Fruit fly (Drosophila melanogaster) whole organism, embryonic: ENCODE results near the gene BNIP3.

Experiments
- Asciz ChIP-seq: fragments of 200-800 bp; sonication (Bioruptor generic); optimal IDR thresholded peaks from 2 replicates; lab custom pipeline; 2017; ENCODE audit warnings: missing biosample characterization, mild to moderate bottlenecking, missing genetic modification characterization, missing genetic modification reagents
- Bgb ChIP-seq: fragments of 200-800 bp; sonication (Bioruptor generic); IDR thresholded peaks from 2 replicates; pipeline ENCODE4 v1.3.6; 2022; ENCODE audit warnings: missing biosample characterization, missing genetic modification characterization; ENCODE audit not compliant: partially characterized antibody
- BtbVII ChIP-seq: fragments of 200-800 bp; sonication (Bioruptor generic); optimal IDR thresholded peaks from 3 replicates; lab custom pipeline; 2017; ENCODE audit warnings: missing biosample characterization, mild to moderate bottlenecking, missing genetic modification characterization
- CG10209 ChIP-seq: fragments of 200-800 bp; sonication (Bioruptor generic); optimal IDR thresholded peaks from 3 replicates; lab custom pipeline; 2017; ENCODE audit warnings: missing biosample characterization, mild to moderate bottlenecking, missing genetic modification characterization, missing genetic modification reagents
- CG10979 ChIP-seq: fragments of 200-800 bp; sonication (Bioruptor generic); optimal IDR thresholded peaks from 2 replicates; lab custom pipeline; 2018; ENCODE audit warnings: missing biosample characterization, mild to moderate bottlenecking, missing genetic modification characterization, moderate library complexity
- CG11093 ChIP-seq: fragments of 200-800 bp; sonication (Bioruptor generic); IDR thresholded peaks from 3 replicates; pipeline ENCODE4 v1.3.6; 2022; ENCODE audit warnings: missing biosample characterization, missing genetic modification characterization
- CG11398 ChIP-seq: fragments of 200-800 bp; sonication (Bioruptor generic); optimal IDR thresholded peaks from 2 replicates; lab custom pipeline; 2016; ENCODE audit warnings: missing biosample characterization, missing genetic modification characterization
- CG2202 ChIP-seq: fragments of 200-800 bp; sonication (Bioruptor generic); optimal IDR thresholded peaks from 2 replicates; lab custom pipeline; 2018; ENCODE audit warnings: missing biosample characterization, mild to moderate bottlenecking, missing genetic modification characterization
- CG4854 ChIP-seq: fragments of 200-800 bp; sonication (Bioruptor generic); optimal IDR thresholded peaks from 2 replicates; lab custom pipeline; 2016; ENCODE audit warnings: missing biosample characterization, missing genetic modification characterization, inconsistent platforms
- CG6813 ChIP-seq: fragments of 200-800 bp; sonication (Bioruptor generic); optimal IDR thresholded peaks from 2 replicates; lab custom pipeline; 2017; ENCODE audit warnings: missing biosample characterization, missing genetic modification characterization, mild to moderate bottlenecking, moderate library complexity, missing genetic modification reagents
- CG7786 ChIP-seq: fragments of 200-800 bp; sonication (Bioruptor generic); optimal IDR thresholded peaks from 2 replicates; lab custom pipeline; 2016; ENCODE audit warnings: missing biosample characterization, missing genetic modification characterization
- CG7963 ChIP-seq: fragments of 200-800 bp; sonication (Bioruptor generic); IDR thresholded peaks from 3 replicates; pipeline ENCODE4 v1.3.6; 2022; ENCODE audit warnings: missing biosample characterization, missing genetic modification characterization; ENCODE audit not compliant: partially characterized antibody
- CG9609 ChIP-seq: fragments of 200-800 bp; sonication (Bioruptor generic); optimal IDR thresholded peaks from 3 replicates; lab custom pipeline; 2016; ENCODE audit warnings: missing biosample characterization, missing genetic modification characterization
- CTCF ChIP-seq: fragments of 200-800 bp; sonication (Bioruptor generic); optimal IDR thresholded peaks from 2 replicates; lab custom pipeline; 2017; ENCODE audit warnings: missing biosample characterization, mild to moderate bottlenecking, missing genetic modification characterization, moderate library complexity
- Dip3 ChIP-seq: fragments of 200-800 bp; sonication (Bioruptor generic); optimal IDR thresholded peaks from 3 replicates; lab custom pipeline; 2016; ENCODE audit warnings: missing biosample characterization, missing genetic modification characterization
- Doc3 ChIP-seq: fragments of 200-800 bp; sonication (Bioruptor generic); IDR thresholded peaks from 3 replicates; pipeline ENCODE4 v1.3.6; 2022; ENCODE audit warnings: missing biosample characterization, missing genetic modification characterization; ENCODE audit not compliant: partially characterized antibody
- Dp ChIP-seq: fragments of 200-800 bp; sonication (Bioruptor generic); optimal IDR thresholded peaks from 2 replicates; lab custom pipeline; 2018; ENCODE audit warnings: missing biosample characterization, mild to moderate bottlenecking, missing genetic modification characterization, moderate library complexity
- ERR ChIP-seq: fragments of 200-800 bp; sonication (Bioruptor generic); optimal IDR thresholded peaks from 2 replicates; lab custom pipeline; 2016; ENCODE audit warnings: missing biosample characterization, missing genetic modification characterization
- Elba2 ChIP-seq: fragments of 200-800 bp; sonication (Bioruptor generic); optimal IDR thresholded peaks from 3 replicates; lab custom pipeline; 2016; ENCODE audit warnings: missing biosample characterization, missing genetic modification characterization
- Ets65A ChIP-seq: fragments of 200-800 bp; sonication (Bioruptor generic); peaks from one replicate; lab custom pipeline; 2016; ENCODE audit warnings: missing biosample characterization, missing genetic modification characterization
- HLH3B ChIP-seq: fragments of 200-800 bp; sonication (Bioruptor generic); IDR thresholded peaks from 2 replicates; pipeline ENCODE4 v1.3.6; 2022; ENCODE audit warnings: missing biosample characterization, missing genetic modification characterization
- HmgZ ChIP-seq: fragments of 200-800 bp; sonication (Bioruptor generic); optimal IDR thresholded peaks from 2 replicates; lab custom pipeline; 2018; ENCODE audit warnings: missing biosample characterization, mild to moderate bottlenecking, missing genetic modification characterization
- MTF-1 ChIP-seq: fragments of 200-800 bp; sonication (Bioruptor generic); optimal IDR thresholded peaks from 2 replicates; lab custom pipeline; 2018; ENCODE audit warnings: missing biosample characterization, mild to moderate bottlenecking, missing genetic modification characterization, borderline replicate concordance
- Nf-YB ChIP-seq: fragments of 200-800 bp; sonication (Bioruptor generic); optimal IDR thresholded peaks from 3 replicates; lab custom pipeline; 2019; ENCODE audit warnings: missing biosample characterization, mild to moderate bottlenecking, missing genetic modification characterization, moderate library complexity
- Six4 ChIP-seq: fragments of 200-800 bp; sonication (Bioruptor generic); optimal IDR thresholded peaks from 2 replicates; lab custom pipeline; 2016; ENCODE audit warnings: missing biosample characterization, missing genetic modification characterization
- Sry-β ChIP-seq: fragments of 200-800 bp; sonication (Bioruptor generic); optimal IDR thresholded peaks from 2 replicates; lab custom pipeline; 2018; ENCODE audit warnings: missing biosample characterization, mild to moderate bottlenecking, missing genetic modification characterization, moderate library complexity
- Xrp1 ChIP-seq: fragments of 200-800 bp; sonication (Bioruptor generic); IDR thresholded peaks from 2 replicates; pipeline ENCODE4 v1.3.6; 2022; ENCODE audit warnings: missing biosample characterization, missing genetic modification characterization
- abd-A ChIP-seq: fragments of 200-800 bp; sonication (Bioruptor generic); optimal IDR thresholded peaks from 3 replicates; lab custom pipeline; 2019; ENCODE audit warnings: missing biosample characterization, mild to moderate bottlenecking, missing genetic modification characterization, moderate library complexity
- ac ChIP-seq: fragments of 200-800 bp; sonication (Bioruptor generic); optimal IDR thresholded peaks from 3 replicates; lab custom pipeline; 2017; ENCODE audit warnings: missing biosample characterization, mild to moderate bottlenecking, missing genetic modification characterization
- ato ChIP-seq: fragments of 200-800 bp; sonication (Bioruptor generic); IDR thresholded peaks from 2 replicates; pipeline ENCODE4 v1.3.6; 2022; ENCODE audit warnings: missing biosample characterization, missing genetic modification characterization; ENCODE audit not compliant: partially characterized antibody
- bbx ChIP-seq: fragments of 200-800 bp; sonication (Bioruptor generic); IDR thresholded peaks from 2 replicates; pipeline ENCODE4 v1.3.6; 2022; ENCODE audit warnings: missing biosample characterization, missing genetic modification characterization; ENCODE audit not compliant: partially characterized antibody
- bsh ChIP-seq, 2 experiments: fragments of 200-800 bp; sonication (Bioruptor generic); optimal IDR thresholded peaks; 2 replicates each; lab custom pipeline; 2017 to 2018; ENCODE audit warnings: mild to moderate bottlenecking in 2 of 2, missing biosample characterization in 2 of 2, missing genetic modification characterization in 2 of 2, moderate library complexity in 1 of 2
- cas ChIP-seq: fragments of 200-800 bp; sonication (Bioruptor generic); IDR thresholded peaks from 2 replicates; pipeline ENCODE4 v1.3.6; 2022; ENCODE audit warnings: missing biosample characterization, missing genetic modification characterization
- cato ChIP-seq: fragments of 200-800 bp; sonication (Bioruptor generic); optimal IDR thresholded peaks from 2 replicates; lab custom pipeline; 2016; ENCODE audit warnings: missing biosample characterization, missing genetic modification characterization, borderline replicate concordance
- cg ChIP-seq: fragments of 200-800 bp; sonication (Bioruptor generic); optimal IDR thresholded peaks from 3 replicates; lab custom pipeline; 2019; ENCODE audit warnings: missing biosample characterization, mild to moderate bottlenecking, missing genetic modification characterization, moderate library complexity
- croc ChIP-seq: fragments of 200-800 bp; sonication (Bioruptor generic); conservative IDR thresholded peaks from 3 replicates; pipeline ENCODE4 v1.3.6; 2022; ENCODE audit warnings: missing biosample characterization, missing genetic modification characterization
- emc ChIP-seq: fragments of 200-800 bp; sonication (Bioruptor generic); optimal IDR thresholded peaks from 2 replicates; lab custom pipeline; 2016; ENCODE audit warnings: missing biosample characterization, missing genetic modification characterization
- gcm ChIP-seq: fragments of 200-800 bp; sonication (Bioruptor generic); optimal IDR thresholded peaks from 2 replicates; lab custom pipeline; 2019; ENCODE audit warnings: missing biosample characterization, mild to moderate bottlenecking, missing genetic modification characterization, moderate library complexity
- gro ChIP-seq: fragments of 200-800 bp; sonication (Bioruptor generic); optimal IDR thresholded peaks from 2 replicates; lab custom pipeline; 2016; ENCODE audit warnings: missing biosample characterization, missing genetic modification characterization
- gsb-n ChIP-seq: fragments of 200-800 bp; sonication (Bioruptor generic); optimal IDR thresholded peaks from 3 replicates; lab custom pipeline; 2018; ENCODE audit warnings: missing biosample characterization, mild to moderate bottlenecking, missing genetic modification characterization
- ind ChIP-seq: fragments of 200-800 bp; sonication (Bioruptor generic); optimal IDR thresholded peaks from 3 replicates; lab custom pipeline; 2016; ENCODE audit warnings: missing biosample characterization, missing genetic modification characterization
- knrl ChIP-seq: fragments of 200-800 bp; sonication (Bioruptor generic); IDR thresholded peaks from 3 replicates; pipeline ENCODE4 v1.3.6; 2022; ENCODE audit warnings: missing biosample characterization, missing genetic modification characterization; ENCODE audit not compliant: partially characterized antibody
- lov ChIP-seq, 2 experiments: fragments of 200-800 bp in 1 of 2; fragments of >200 bp in 1 of 2; sonication (Bioruptor generic) in 1 of 2; IDR thresholded peaks in 1 of 2; optimal IDR thresholded peaks in 1 of 2; 2 replicates in 1 of 2; 3 replicates in 1 of 2; pipeline versions ENCODE4 v1.3.6 to Lab custom; 2017 to 2022; ENCODE audit warnings: missing biosample characterization in 1 of 2, missing genetic modification characterization in 1 of 2
- mld ChIP-seq: fragments of 200-800 bp; sonication (Bioruptor generic); IDR thresholded peaks from 3 replicates; pipeline ENCODE4 v1.3.6; 2022; ENCODE audit warnings: missing biosample characterization, missing genetic modification characterization; ENCODE audit not compliant: partially characterized antibody
- pho ChIP-seq: fragments of 200-800 bp; sonication (Bioruptor generic); optimal IDR thresholded peaks from 2 replicates; lab custom pipeline; 2016; ENCODE audit warnings: missing biosample characterization, missing genetic modification characterization
- psq ChIP-seq: fragments of 200-800 bp; sonication (Bioruptor generic); optimal IDR thresholded peaks from 2 replicates; lab custom pipeline; 2017; ENCODE audit warnings: missing biosample characterization, missing genetic modification characterization
- salm ChIP-seq: fragments of 200-800 bp; sonication (Bioruptor generic); optimal IDR thresholded peaks from 2 replicates; lab custom pipeline; 2018; ENCODE audit warnings: missing biosample characterization, mild to moderate bottlenecking, missing genetic modification characterization
- vfl ChIP-seq: fragments of 200-800 bp; sonication (Bioruptor generic); optimal IDR thresholded peaks from 2 replicates; lab custom pipeline; 2016; ENCODE audit warnings: missing biosample characterization, missing genetic modification characterization

Gene BNIP3

dm6 chr3L:20493417-20494261, 25.6 kb downstream of the BNIP3 start (continued):
- TF ChIP-seq CTCF (GFP tag; lab: Kevin White, UChicago) = peak; percentile 40
- peak; percentile 90 for TF ChIP-seq Ets65A
- no peak for TF ChIP-seq gsb-n (tag; lab: Kevin White, UChicago)
- no peak for TF ChIP-seq CG2202
- TF ChIP-seq HLH3B (GFP tag; lab: Robert Waterston, UW) = peak; percentile 81
- TF ChIP-seq BtbVII = peak; percentile 48
- peak; percentile 67 for TF ChIP-seq ind (GFP tag; lab: Kevin White, UChicago)
- TF ChIP-seq CG11093 (GFP tag; lab: Robert Waterston, UW) = peak; percentile 32; the same call in 1 of the 3 replicates
- no peak for TF ChIP-seq Elba2 (GFP tag; lab: Kevin White, UChicago)
- no peak for TF ChIP-seq mld (GFP tag; lab: Robert Waterston, UW)
- peak; percentile 44 for TF ChIP-seq Six4 (GFP tag; lab: Kevin White, UChicago)
- TF ChIP-seq CG6813 (GFP tag; lab: Kevin White, UChicago) = peak; percentile 57
- peak; percentile 67 for TF ChIP-seq gro
- TF ChIP-seq emc = peak; percentile 7
- TF ChIP-seq ERR (GFP tag; lab: Kevin White, UChicago) = no peak
- peak; percentile 29 for TF ChIP-seq cg (GFP tag; lab: Kevin White, UChicago)
- no peak for TF ChIP-seq croc (GFP tag; lab: Robert Waterston, UW)
- TF ChIP-seq ac = no peak
- peak; percentile 42 for TF ChIP-seq CG7786 (GFP tag; lab: Kevin White, UChicago)
- peak; percentile 51 for TF ChIP-seq pho (GFP tag; lab: Kevin White, UChicago)
- TF ChIP-seq lov (optimal IDR thresholded peaks at IDR 0.05; lab: Kevin White, UChicago) = no peak
- TF ChIP-seq lov (GFP tag; IDR thresholded peaks at IDR 0.05; lab: Robert Waterston, UW) = no peak; the same call in 2 of the 3 replicates
- no peak for TF ChIP-seq CG7963 (GFP tag; lab: Robert Waterston, UW)
- peak; percentile 19 for TF ChIP-seq CG9609 (GFP tag; lab: Kevin White, UChicago)
- peak; percentile 55 for TF ChIP-seq HmgZ (tag; lab: Kevin White, UChicago)
- TF ChIP-seq cas (GFP tag; lab: Robert Waterston, UW) = no peak; the same call in 1 of the 2 replicates
- no peak for TF ChIP-seq ato (GFP tag; lab: Robert Waterston, UW)
- TF ChIP-seq knrl (GFP tag; lab: Robert Waterston, UW) = no peak
- peak; percentile 49 for TF ChIP-seq Nf-YB (GFP tag; lab: Kevin White, UChicago)
- TF ChIP-seq salm = peak; percentile 69
- TF ChIP-seq bbx (GFP tag; lab: Robert Waterston, UW) = no peak
- peak; percentile 67 for TF ChIP-seq Dip3 (GFP tag; lab: Kevin White, UChicago)
- no peak for TF ChIP-seq Doc3 (GFP tag; lab: Robert Waterston, UW)
- peak; percentile 59 for TF ChIP-seq MTF-1 (GFP tag; lab: Kevin White, UChicago)
- TF ChIP-seq Dp (GFP tag; lab: Kevin White, UChicago) = no peak
- no peak for TF ChIP-seq CG11398 (GFP tag; lab: Kevin White, UChicago)
- peak; percentile 56 for TF ChIP-seq CG10209 (GFP tag; lab: Kevin White, UChicago)
- TF ChIP-seq abd-A (tag; lab: Kevin White, UChicago) = no peak
- TF ChIP-seq CG4854 (GFP tag; lab: Kevin White, UChicago) = peak; percentile 6
- no peak for TF ChIP-seq Sry-β (GFP tag; lab: Kevin White, UChicago)
- peak; percentile 32 to 57 for TF ChIP-seq bsh (GFP tag; optimal IDR thresholded peaks at IDR 0.05; lab: Kevin White, UChicago)
- TF ChIP-seq Bgb (GFP tag; lab: Robert Waterston, UW) = no peak
- peak; percentile 52 for TF ChIP-seq gcm (GFP tag; lab: Kevin White, UChicago)
- TF ChIP-seq psq = peak; percentile 39
- TF ChIP-seq cato (GFP tag; lab: Kevin White, UChicago) = peak; percentile 11
- TF ChIP-seq Xrp1 (GFP tag; lab: Robert Waterston, UW) = peak; percentile 79
- TF ChIP-seq CG10979 = peak; percentile 23
- TF ChIP-seq vfl (GFP tag; lab: Kevin White, UChicago) = peak; percentile 41
- peak; percentile 53 for TF ChIP-seq Asciz (GFP tag; lab: Kevin White, UChicago)
